Worm (Caenorhabditis elegans): ENCODE measurements around the gene fbxb-44.
"Not testable (repeated sequence)": the region's sequence is repeated elsewhere in the genome, so short reads cannot be mapped to it uniquely, and the experiment has no call there.

fbxb-44 gene

ce11 chrII:1545625-1546024 lies 6.9 kb downstream of the fbxb-44 start, which contains the start of gene K05F6.12:
Gene K05F6.12, plus strand, starts transcription at chrII:1545925.
- no peak for TF ChIP-seq pqm-1 (tag; optimal IDR thresholded peaks at IDR 0.05)
- TF ChIP-seq ceh-18 (tag; optimal IDR thresholded peaks at IDR 0.05): no peak
- no peak for TF ChIP-seq sox-2 (GFP tag; IDR thresholded peaks at IDR 0.05)
- TF ChIP-seq pag-3 (tag; optimal IDR thresholded peaks at IDR 0.05; ENCODE audit: borderline replicate concordance): no peak
- no peak for TF ChIP-seq hlh-13 (GFP tag; optimal IDR thresholded peaks at IDR 0.05)
- TF ChIP-seq odd-2 (tag; optimal IDR thresholded peaks at IDR 0.05): no peak
- TF ChIP-seq hlh-6 (tag; optimal IDR thresholded peaks at IDR 0.05): no peak
- TF ChIP-seq dve-1 (tag; optimal IDR thresholded peaks at IDR 0.05): no peak
- no peak for TF ChIP-seq unc-3 (GFP tag; conservative IDR thresholded peaks at IDR 0.05)
- TF ChIP-seq unc-3 (tag; optimal IDR thresholded peaks at IDR 0.05): no peak
- no peak for TF ChIP-seq pha-2 (tag; optimal IDR thresholded peaks at IDR 0.05)
- no peak for TF ChIP-seq ceh-24 (tag; optimal IDR thresholded peaks at IDR 0.05)
- TF ChIP-seq ama-1 (optimal IDR thresholded peaks at IDR 0.05): no peak
- TF ChIP-seq eyg-1 (tag; optimal IDR thresholded peaks at IDR 0.05): no peak
- no peak for TF ChIP-seq tbx-2 (tag; optimal IDR thresholded peaks at IDR 0.05)
- no peak for TF ChIP-seq che-1 (tag; optimal IDR thresholded peaks at IDR 0.05)
- no peak for TF ChIP-seq fax-1 (tag; optimal IDR thresholded peaks at IDR 0.05)
- TF ChIP-seq rnt-1 (tag; optimal IDR thresholded peaks at IDR 0.05): no peak
- TF ChIP-seq Y22D7AL.16 (tag; optimal IDR thresholded peaks at IDR 0.05): no peak
- no peak for TF ChIP-seq ceh-31 (tag; optimal IDR thresholded peaks at IDR 0.05)

ce11 chrII:1550501-1550900 lies 11.8 kb downstream of the fbxb-44 start, which contains the start of the genes fbxb-52 and fbxb-51:
Gene fbxb-52, minus strand, starts transcription at chrII:1550601.
Gene fbxb-51, plus strand, starts transcription at chrII:1550712.
- no peak for TF ChIP-seq lin-11 (tag; optimal IDR thresholded peaks at IDR 0.05)
- no peak for TF ChIP-seq ttx-3 (tag; optimal IDR thresholded peaks at IDR 0.05)
- TF ChIP-seq pag-3 (tag; optimal IDR thresholded peaks at IDR 0.05; ENCODE audit: borderline replicate concordance): no peak
- no peak for TF ChIP-seq unc-3 (GFP tag; conservative IDR thresholded peaks at IDR 0.05)
- TF ChIP-seq unc-3 (tag; optimal IDR thresholded peaks at IDR 0.05): no peak
- no peak for TF ChIP-seq elt-2 (tag; optimal IDR thresholded peaks at IDR 0.05)
- TF ChIP-seq pqm-1 (tag; optimal IDR thresholded peaks at IDR 0.05): no peak
- TF ChIP-seq hlh-13 (GFP tag; optimal IDR thresholded peaks at IDR 0.05): no peak
- TF ChIP-seq Y22D7AL.16 (tag; optimal IDR thresholded peaks at IDR 0.05): no peak
- TF ChIP-seq dve-1 (tag; optimal IDR thresholded peaks at IDR 0.05): no peak
- TF ChIP-seq F13H6.1 (tag; optimal IDR thresholded peaks at IDR 0.05): no peak
- TF ChIP-seq tbx-7 (tag; optimal IDR thresholded peaks at IDR 0.05): no peak
- TF ChIP-seq C38D4.7 (GFP tag; optimal IDR thresholded peaks at IDR 0.05): no peak
- TF ChIP-seq ztf-16 (tag; optimal IDR thresholded peaks at IDR 0.05): no peak
- TF ChIP-seq hlh-8 (tag; optimal IDR thresholded peaks at IDR 0.05): no peak
- no peak for TF ChIP-seq hlh-6 (tag; optimal IDR thresholded peaks at IDR 0.05)
- TF ChIP-seq ceh-45 (GFP tag; IDR thresholded peaks at IDR 0.05): no peak
- TF ChIP-seq K09A11.1 (tag; optimal IDR thresholded peaks at IDR 0.05; ENCODE audit: insufficient read depth): no peak
- TF ChIP-seq ama-1 (optimal IDR thresholded peaks at IDR 0.05): no peak
- TF ChIP-seq C08G9.2 (tag; optimal IDR thresholded peaks at IDR 0.05): no peak
- TF ChIP-seq ceh-24 (tag; optimal IDR thresholded peaks at IDR 0.05): no peak

ce11 chrII:1556217-1556616 lies 17.5 kb downstream of the fbxb-44 start, which contains the start of the genes fbxb-54 and fbxb-50:
Gene fbxb-54, minus strand, starts transcription at chrII:1556317.
Gene fbxb-50, plus strand, starts transcription at chrII:1556443.
- TF ChIP-seq ceh-22 (tag; optimal IDR thresholded peaks at IDR 0.05); hlh-13 (GFP tag; optimal IDR thresholded peaks at IDR 0.05); odd-2 (tag; optimal IDR thresholded peaks at IDR 0.05): not testable (repeated sequence)

ce11 chrII:1560839-1561238 lies 22.1 kb downstream of the fbxb-44 start:
- TF ChIP-seq odd-2 (tag; optimal IDR thresholded peaks at IDR 0.05): no peak
- TF ChIP-seq F13H6.1 (tag; optimal IDR thresholded peaks at IDR 0.05): no peak
- no peak for TF ChIP-seq dmd-4 (tag; optimal IDR thresholded peaks at IDR 0.05; ENCODE audit: borderline replicate concordance)
- TF ChIP-seq unc-86 (tag; optimal IDR thresholded peaks at IDR 0.05): no peak
- TF ChIP-seq zip-5 (tag; optimal IDR thresholded peaks at IDR 0.05): no peak
- no peak for TF ChIP-seq Y22D7AL.16 (tag; optimal IDR thresholded peaks at IDR 0.05)
- no peak for TF ChIP-seq sox-2 (GFP tag; IDR thresholded peaks at IDR 0.05)
- TF ChIP-seq ceh-14 (tag; optimal IDR thresholded peaks at IDR 0.05): no peak
- TF ChIP-seq ahr-1 (tag; optimal IDR thresholded peaks at IDR 0.05): no peak
- TF ChIP-seq ceh-31 (tag; optimal IDR thresholded peaks at IDR 0.05): no peak
- no peak for TF ChIP-seq mec-3 (tag; optimal IDR thresholded peaks at IDR 0.05; ENCODE audit: borderline replicate concordance)
- no peak for TF ChIP-seq pha-2 (tag; optimal IDR thresholded peaks at IDR 0.05)
- TF ChIP-seq ceh-2 (tag; optimal IDR thresholded peaks at IDR 0.05): no peak
- no peak for TF ChIP-seq hlh-15 (tag; optimal IDR thresholded peaks at IDR 0.05)
- no peak for TF ChIP-seq lim-6 (tag; optimal IDR thresholded peaks at IDR 0.05)
- no peak for TF ChIP-seq che-1 (tag; optimal IDR thresholded peaks at IDR 0.05)
- no peak for TF ChIP-seq ceh-6 (GFP tag; optimal IDR thresholded peaks at IDR 0.05)
- no peak for TF ChIP-seq lin-11 (tag; optimal IDR thresholded peaks at IDR 0.05)

Measured in whole organism, late embryonic.